Fruit fly (Drosophila melanogaster): ENCODE measurements around the gene eIF4E1.

Gene eIF4E1

DNA sequence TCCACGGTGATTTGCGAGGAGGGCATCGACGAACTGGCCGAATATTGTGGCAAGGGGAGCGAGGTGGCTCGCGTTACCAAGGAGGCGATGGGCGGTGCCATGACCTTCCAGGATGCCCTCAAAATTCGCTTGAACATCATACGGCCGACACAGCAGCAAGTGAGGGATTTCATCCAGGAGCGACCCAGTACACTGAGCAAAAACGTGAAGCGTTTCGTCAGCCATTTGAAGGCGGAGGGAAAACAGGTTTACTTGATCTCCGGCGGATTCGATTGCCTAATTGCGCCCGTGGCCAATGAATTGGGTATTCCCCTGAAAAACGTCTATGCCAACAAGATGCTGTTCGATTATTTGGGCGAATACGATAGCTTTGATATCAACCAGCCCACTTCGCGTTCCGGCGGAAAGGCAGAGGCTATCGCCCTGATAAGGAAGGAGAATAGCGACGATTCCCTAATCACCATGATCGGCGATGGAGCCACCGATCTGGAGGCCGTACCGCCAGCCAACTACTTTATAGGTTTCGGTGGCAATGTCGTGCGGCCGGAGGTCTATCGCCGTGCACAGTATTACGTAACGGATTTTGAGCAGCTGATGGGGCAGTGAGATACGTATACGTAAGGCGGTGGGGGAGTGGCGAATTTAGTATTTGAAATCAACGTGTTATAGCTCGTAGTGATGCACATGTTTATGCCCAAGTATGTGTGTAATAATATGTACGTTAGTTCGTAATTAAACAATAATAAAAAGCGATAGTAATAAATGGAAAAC lies 21.7 kb upstream of the eIF4E1 start:
- TF ChIP-seq CG32121 (GFP tag; IDR thresholded peaks at IDR 0.05) (no peak), CG14655 (GFP tag; optimal IDR thresholded peaks at IDR 0.05) (no peak), CG4496 (GFP tag; IDR thresholded peaks at IDR 0.05) (no peak), Pif1A (GFP tag; optimal IDR thresholded peaks at IDR 0.05) (no peak), Ets98B (GFP tag; IDR thresholded peaks at IDR 0.05) (no peak), D1 (tag; optimal IDR thresholded peaks at IDR 0.05) (no peak), CG15710 (tag; optimal IDR thresholded peaks at IDR 0.05) (no peak), rn (GFP tag; IDR thresholded peaks at IDR 0.05) (no peak), CG8159 (tag; optimal IDR thresholded peaks at IDR 0.05) (no peak), CG34367 (tag; optimal IDR thresholded peaks at IDR 0.05) (no peak), Snoo (tag; optimal IDR thresholded peaks at IDR 0.05) (no peak), CG17806 (tag; optimal IDR thresholded peaks at IDR 0.05) (no peak), CG8301 (tag; optimal IDR thresholded peaks at IDR 0.05) (no peak)

DNA sequence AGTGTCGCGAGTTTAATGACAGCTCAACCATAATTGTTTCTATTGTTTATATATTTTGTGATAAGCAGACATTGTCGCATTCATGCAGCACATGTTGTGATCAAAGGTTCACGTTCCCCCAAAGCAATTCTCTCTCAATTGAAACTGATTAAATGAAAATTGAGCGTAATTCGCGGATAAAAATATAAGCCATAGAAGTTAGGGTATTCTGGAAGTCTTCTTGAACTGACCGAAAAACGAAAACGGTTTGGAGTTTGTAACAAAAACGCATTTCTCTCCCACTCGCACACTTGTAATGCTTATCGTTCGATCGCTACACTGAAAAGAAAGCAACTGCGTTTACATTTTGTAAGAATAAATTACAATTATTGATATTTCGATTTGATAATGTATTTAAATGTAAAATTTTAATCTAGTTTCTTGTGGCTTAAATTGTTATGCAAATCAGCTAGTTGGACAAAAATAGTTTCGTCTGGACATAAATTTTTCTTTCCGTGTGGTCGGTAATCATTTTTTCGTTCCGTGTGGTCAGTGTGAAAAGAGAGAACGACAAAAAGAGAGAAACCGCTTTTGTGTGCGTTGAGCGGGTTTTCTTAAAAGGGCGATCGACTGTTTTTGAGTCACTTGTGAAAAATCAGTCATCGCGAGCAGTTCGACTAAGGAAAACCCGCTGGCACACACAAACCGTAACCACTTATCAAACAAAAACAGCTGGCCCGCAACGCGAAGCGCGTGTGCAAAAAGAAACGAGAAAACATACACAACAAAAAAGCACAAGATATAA lies 20.6 kb upstream of the eIF4E1 start, which contains the start of gene aay:
Gene aay (plus strand): TSS at position 618 of the 784 bp plus-strand sequence.
- TF ChIP-seq CG17806 (tag; optimal IDR thresholded peaks at IDR 0.05) (peak; percentile 99), gl (tag; optimal IDR thresholded peaks at IDR 0.05) (peak; percentile 94), fd96Ca (GFP tag; IDR thresholded peaks at IDR 0.05) (peak; percentile 95), EcR (GFP tag; optimal IDR thresholded peaks at IDR 0.05) (peak; percentile 87), CG9948 (tag; optimal IDR thresholded peaks at IDR 0.05) (peak; percentile 98), CG10348 (GFP tag; IDR thresholded peaks at IDR 0.05) (peak; percentile 87), CG15710 (tag; optimal IDR thresholded peaks at IDR 0.05) (peak; percentile 98), CG34367 (tag; optimal IDR thresholded peaks at IDR 0.05) (peak; percentile 97), rn (GFP tag; IDR thresholded peaks at IDR 0.05) (peak; percentile 95), Snoo (tag; optimal IDR thresholded peaks at IDR 0.05) (peak; percentile 99), CG32121 (GFP tag; IDR thresholded peaks at IDR 0.05) (peak; percentile 98), CG14655 (GFP tag; optimal IDR thresholded peaks at IDR 0.05) (peak; percentile 97), CG13204 (GFP tag; optimal IDR thresholded peaks at IDR 0.05) (peak; percentile 91), CG12605 (GFP tag; IDR thresholded peaks at IDR 0.05) (peak; percentile 98), Ets98B (GFP tag; IDR thresholded peaks at IDR 0.05) (peak; percentile 98), CG4496 (GFP tag; IDR thresholded peaks at IDR 0.05) (peak; percentile 98), D1 (tag; optimal IDR thresholded peaks at IDR 0.05) (peak; percentile 98), Pif1A (GFP tag; optimal IDR thresholded peaks at IDR 0.05) (peak; percentile 99), CG8301 (tag; optimal IDR thresholded peaks at IDR 0.05) (peak; percentile 97), Pif1B (GFP tag; optimal IDR thresholded peaks at IDR 0.05) (peak; percentile 99), CG8159 (tag; optimal IDR thresholded peaks at IDR 0.05) (peak; percentile 99)

DNA sequence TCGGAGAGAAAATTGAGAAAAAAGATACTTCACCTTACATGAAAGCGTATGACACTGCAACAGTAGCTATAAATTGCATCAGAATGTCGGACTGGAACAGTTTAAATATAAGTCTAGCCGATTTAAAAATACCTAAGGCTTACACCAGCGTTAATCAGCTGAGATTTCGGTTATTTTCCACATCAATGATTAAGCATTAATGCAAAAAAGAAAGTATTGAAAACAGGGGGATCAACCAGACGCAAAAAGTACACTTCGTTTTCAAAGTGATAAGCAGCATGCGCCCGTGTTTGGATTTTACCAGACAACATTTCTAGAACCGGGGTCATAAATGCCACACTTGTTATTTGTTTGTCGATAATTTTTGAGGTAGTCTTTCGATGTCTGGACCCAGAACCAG lies 19.9 kb upstream of the eIF4E1 start:
- TF ChIP-seq Ets98B (GFP tag; IDR thresholded peaks at IDR 0.05) (no peak), Pif1B (GFP tag; optimal IDR thresholded peaks at IDR 0.05) (no peak), gl (tag; optimal IDR thresholded peaks at IDR 0.05) (no peak), D1 (tag; optimal IDR thresholded peaks at IDR 0.05) (no peak), CG10348 (GFP tag; IDR thresholded peaks at IDR 0.05) (no peak)

DNA sequence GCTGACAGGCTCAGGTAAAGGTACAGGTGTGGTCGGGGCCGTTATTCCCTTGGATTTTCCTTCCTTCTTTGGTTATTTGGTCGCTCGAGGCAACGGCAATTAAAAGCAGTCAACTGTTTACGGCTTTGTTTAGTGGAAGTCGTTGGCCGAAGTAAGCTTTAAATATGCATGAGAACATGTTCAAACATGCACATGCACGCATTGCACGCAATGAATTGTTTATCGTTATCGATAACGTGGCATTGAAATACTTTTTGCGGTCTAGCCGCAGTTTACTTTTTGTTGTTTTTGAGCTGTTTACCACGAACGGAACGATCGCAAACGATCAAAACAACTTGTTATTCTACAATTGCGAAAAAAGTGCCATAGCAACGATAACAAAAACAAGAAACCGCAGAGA lies 19.4 kb upstream of the eIF4E1 start:
- TF ChIP-seq CG10348 (GFP tag; IDR thresholded peaks at IDR 0.05): no peak
- no peak for TF ChIP-seq gl (tag; optimal IDR thresholded peaks at IDR 0.05)
- TF ChIP-seq CG9948 (tag; optimal IDR thresholded peaks at IDR 0.05): no peak
- TF ChIP-seq CG12605 (GFP tag; IDR thresholded peaks at IDR 0.05): no peak
- TF ChIP-seq CG34367 (tag; optimal IDR thresholded peaks at IDR 0.05): no peak
- TF ChIP-seq CG4496 (GFP tag; IDR thresholded peaks at IDR 0.05): peak; percentile 6; the same call in 1 of the 3 replicates
- no peak for TF ChIP-seq CG14655 (GFP tag; optimal IDR thresholded peaks at IDR 0.05)
- TF ChIP-seq EcR (GFP tag; optimal IDR thresholded peaks at IDR 0.05): peak; percentile 15

DNA sequence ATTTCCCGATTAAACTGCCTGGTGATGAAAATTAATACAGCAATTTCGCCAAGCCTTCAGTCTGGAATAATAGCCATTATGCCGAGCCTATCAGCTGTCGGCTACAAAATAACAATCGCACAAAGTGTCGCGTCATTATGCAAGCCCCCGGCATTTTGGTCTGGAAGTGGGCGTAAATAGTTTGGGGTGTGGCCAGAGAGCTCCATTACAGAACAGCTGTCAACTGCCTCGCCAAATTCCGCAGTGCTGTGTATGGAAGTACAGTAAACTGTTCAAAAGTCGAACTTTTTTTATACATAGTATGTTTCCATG lies 18.5 kb upstream of the eIF4E1 start:
- TF ChIP-seq Pif1A (GFP tag; optimal IDR thresholded peaks at IDR 0.05): no peak
- no peak for TF ChIP-seq D1 (tag; optimal IDR thresholded peaks at IDR 0.05)
- no peak for TF ChIP-seq CG8159 (tag; optimal IDR thresholded peaks at IDR 0.05)
- no peak for TF ChIP-seq CG10348 (GFP tag; IDR thresholded peaks at IDR 0.05)
- no peak for TF ChIP-seq fd96Ca (GFP tag; IDR thresholded peaks at IDR 0.05)
- no peak for TF ChIP-seq CG8301 (tag; optimal IDR thresholded peaks at IDR 0.05)

DNA sequence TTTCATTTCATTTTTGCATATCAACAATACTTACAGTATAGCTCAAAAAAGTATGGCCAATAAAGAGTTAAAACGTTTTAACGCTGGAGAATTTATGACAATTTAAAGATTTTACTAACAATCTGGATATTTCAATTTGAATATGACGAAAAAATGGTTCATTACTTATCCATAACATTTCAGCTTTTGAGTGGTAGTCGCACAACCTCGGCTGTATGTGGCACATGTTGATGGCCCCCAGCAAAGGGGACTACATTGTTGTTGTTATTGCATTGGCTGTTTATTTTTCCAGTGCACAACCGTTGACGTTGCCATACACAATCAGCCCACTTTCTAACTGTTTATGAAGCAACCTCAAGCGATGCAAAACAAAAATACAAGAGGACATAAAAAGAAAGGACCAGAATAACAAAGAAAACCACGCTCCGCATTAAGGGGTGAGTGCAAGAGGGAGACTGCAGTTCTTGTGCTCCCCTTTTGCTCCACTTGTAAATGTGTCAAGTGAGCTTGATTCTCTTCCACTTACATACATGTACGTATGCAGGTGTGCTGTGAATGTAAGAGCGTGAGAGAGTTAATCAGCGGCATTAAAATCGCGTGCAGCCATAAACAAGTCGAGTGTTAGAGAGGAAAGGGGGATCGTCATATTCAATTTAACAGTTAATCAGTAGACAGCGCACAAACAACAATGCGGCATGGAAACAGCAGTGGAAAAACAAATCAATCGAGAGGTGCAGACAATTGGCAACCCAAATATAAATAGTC lies 18.0 kb upstream of the eIF4E1 start:
- peak; percentile 80 for TF ChIP-seq CG10348 (GFP tag; IDR thresholded peaks at IDR 0.05)
- TF ChIP-seq CG4496 (GFP tag; IDR thresholded peaks at IDR 0.05): peak; percentile 95
- TF ChIP-seq CG8301 (tag; optimal IDR thresholded peaks at IDR 0.05): peak; percentile 93
- peak; percentile 92 for TF ChIP-seq fd96Ca (GFP tag; IDR thresholded peaks at IDR 0.05)
- peak; percentile 96 for TF ChIP-seq Ets98B (GFP tag; IDR thresholded peaks at IDR 0.05)
- TF ChIP-seq CG14655 (GFP tag; optimal IDR thresholded peaks at IDR 0.05): peak; percentile 92
- peak; percentile 74 for TF ChIP-seq rn (GFP tag; IDR thresholded peaks at IDR 0.05)
- TF ChIP-seq gl (tag; optimal IDR thresholded peaks at IDR 0.05): peak; percentile 91
- peak; percentile 91 for TF ChIP-seq EcR (GFP tag; optimal IDR thresholded peaks at IDR 0.05)
- peak; percentile 95 for TF ChIP-seq CG17806 (tag; optimal IDR thresholded peaks at IDR 0.05)
- TF ChIP-seq CG9948 (tag; optimal IDR thresholded peaks at IDR 0.05): peak; percentile 93
- peak; percentile 96 for TF ChIP-seq Pif1B (GFP tag; optimal IDR thresholded peaks at IDR 0.05)
- TF ChIP-seq CG15710 (tag; optimal IDR thresholded peaks at IDR 0.05): peak; percentile 97
- peak; percentile 97 for TF ChIP-seq CG8159 (tag; optimal IDR thresholded peaks at IDR 0.05)
- peak; percentile 93 for TF ChIP-seq CG12605 (GFP tag; IDR thresholded peaks at IDR 0.05)
- peak; percentile 94 for TF ChIP-seq Snoo (tag; optimal IDR thresholded peaks at IDR 0.05)
- peak; percentile 94 for TF ChIP-seq Pif1A (GFP tag; optimal IDR thresholded peaks at IDR 0.05)
- TF ChIP-seq CG13204 (GFP tag; optimal IDR thresholded peaks at IDR 0.05): peak; percentile 86
- peak; percentile 96 for TF ChIP-seq CG32121 (GFP tag; IDR thresholded peaks at IDR 0.05)
- peak; percentile 96 for TF ChIP-seq D1 (tag; optimal IDR thresholded peaks at IDR 0.05)
- peak; percentile 95 for TF ChIP-seq CG34367 (tag; optimal IDR thresholded peaks at IDR 0.05)

Measured in whole organism, pupa.